Fruit fly (Drosophila melanogaster): ENCODE measurements around the gene CG3164.

- TF ChIP-seq CG8478 (optimal IDR thresholded peaks at IDR 0.05) (no peak), CTCF (optimal IDR thresholded peaks at IDR 0.05) (no peak)
Measured at dm6 chr2L:78828-79227, 51.8 kb downstream of the CG3164 start.

Data from S2 (cell line).